Fruit fly (Drosophila melanogaster): Measurements from ENCODE around the gene CG6707.
A peak's percentile ranks its signal among the peaks of the same experiment; 100 is the strongest.

CG6707 gene

DNA sequence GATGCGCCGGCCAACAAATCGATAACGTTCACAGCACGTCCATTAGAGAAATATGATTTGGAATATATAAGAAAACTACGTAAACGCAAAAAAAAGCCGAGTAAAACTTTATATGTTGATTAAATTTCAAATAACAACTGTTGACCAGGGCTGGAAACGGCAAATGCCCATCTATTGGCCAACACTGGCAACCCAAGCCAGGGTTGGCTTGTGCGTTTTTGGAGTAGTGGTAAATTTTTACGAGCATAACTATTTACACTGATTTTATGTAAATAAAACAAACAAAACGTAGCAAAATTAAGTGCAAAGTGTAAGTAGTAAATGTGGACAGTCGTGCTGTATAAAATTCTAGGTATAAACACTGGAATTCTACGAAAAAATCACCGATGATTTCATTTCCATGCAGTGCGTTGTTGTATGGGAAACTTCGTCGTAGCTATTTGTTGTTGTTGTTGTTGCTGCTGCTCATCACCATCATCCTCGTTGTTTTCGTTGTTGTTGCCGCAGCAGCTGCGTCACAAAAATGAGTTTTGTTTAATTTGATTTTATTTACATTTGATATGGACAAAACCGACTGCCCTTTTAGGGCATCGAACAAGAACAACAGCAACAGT lies 778 bp upstream of the CG6707 start, which contains the start of gene nudE (continued):
- TF ChIP-seq hkb (optimal IDR thresholded peaks at IDR 0.05) (no peak), hkb (GFP tag; IDR thresholded peaks at IDR 0.05) (no peak), HLHmδ (GFP tag; optimal IDR thresholded peaks at IDR 0.05) (no peak), Lpt (GFP tag; optimal IDR thresholded peaks at IDR 0.05) (no peak), Dfd (GFP tag; optimal IDR thresholded peaks at IDR 0.05) (no peak), CG6654 (GFP tag; optimal IDR thresholded peaks at IDR 0.05) (no peak), CG2875 (GFP tag; optimal IDR thresholded peaks at IDR 0.05) (no peak), ara (GFP tag; IDR thresholded peaks at IDR 0.05) (no peak; the same call in 1 of the 2 replicates), oc (tag; optimal IDR thresholded peaks at IDR 0.05) (no peak), Opbp (GFP tag; IDR thresholded peaks at IDR 0.05; ENCODE audit: partially characterized antibody) (no peak), chif (GFP tag; optimal IDR thresholded peaks at IDR 0.05) (no peak), CG8478 (optimal IDR thresholded peaks at IDR 0.05) (no peak), CG9215 (GFP tag; IDR thresholded peaks at IDR 0.05) (no peak), CG5953 (GFP tag; IDR thresholded peaks at IDR 0.05) (no peak), NfI (GFP tag; optimal IDR thresholded peaks at IDR 0.05) (no peak), sr (GFP tag; IDR thresholded peaks at IDR 0.05) (no peak), sc (optimal IDR thresholded peaks at IDR 0.05) (no peak), sc (GFP tag; optimal IDR thresholded peaks at IDR 0.05) (no peak), Dip2 (GFP tag; IDR thresholded peaks at IDR 0.05) (no peak), CG10321 (GFP tag; IDR thresholded peaks at IDR 0.05) (no peak), BEAF-32 (GFP tag; optimal IDR thresholded peaks at IDR 0.05) (peak; percentile 36), Stat92E (GFP tag; optimal IDR thresholded peaks at IDR 0.05) (no peak), CG5245 (GFP tag; optimal IDR thresholded peaks at IDR 0.05) (no peak), pan (optimal IDR thresholded peaks at IDR 0.05) (no peak), pan (GFP tag; optimal IDR thresholded peaks at IDR 0.05 in 1 of 2, IDR thresholded peaks at IDR 0.05 in 1 of 2) (peak in 1 of 2 experiments; percentile 26), CG9876 (GFP tag; optimal IDR thresholded peaks at IDR 0.05) (no peak), CG10654 (GFP tag; optimal IDR thresholded peaks at IDR 0.05) (no peak), bsh (GFP tag; optimal IDR thresholded peaks at IDR 0.05) (no peak), CG8388 (GFP tag; optimal IDR thresholded peaks at IDR 0.05) (peak; percentile 37), Poxn (GFP tag; IDR thresholded peaks at IDR 0.05) (no peak), CG8924 (tag; optimal IDR thresholded peaks at IDR 0.05) (peak; percentile 25), CG4328 (GFP tag; optimal IDR thresholded peaks at IDR 0.05) (peak; percentile 30), wek (GFP tag; optimal IDR thresholded peaks at IDR 0.05) (no peak), CG1832 (GFP tag; optimal IDR thresholded peaks at IDR 0.05) (no peak), Meics (GFP tag; optimal IDR thresholded peaks at IDR 0.05) (no peak), CG15269 (tag; optimal IDR thresholded peaks at IDR 0.05) (no peak), CG8944 (GFP tag; optimal IDR thresholded peaks at IDR 0.05) (peak; percentile 41), tap (tag; optimal IDR thresholded peaks at IDR 0.05) (no peak), caup (GFP tag; optimal IDR thresholded peaks at IDR 0.05; ENCODE audit: severe bottlenecking) (peak; percentile 56), tna (GFP tag; IDR thresholded peaks at IDR 0.05; ENCODE audit: partially characterized antibody) (no peak), salm (tag; optimal IDR thresholded peaks at IDR 0.05) (no peak), CG4707 (GFP tag; optimal IDR thresholded peaks at IDR 0.05) (no peak), zfh2 (GFP tag; optimal IDR thresholded peaks at IDR 0.05) (peak; percentile 68), CG14965 (GFP tag; optimal IDR thresholded peaks at IDR 0.05; ENCODE audit: borderline replicate concordance) (no peak), CG18619 (GFP tag; optimal IDR thresholded peaks at IDR 0.05) (no peak), pnt (GFP tag; optimal IDR thresholded peaks at IDR 0.05) (no peak), CG3847 (GFP tag; IDR thresholded peaks at IDR 0.05) (peak; percentile 60), CG10274 (GFP tag; optimal IDR thresholded peaks at IDR 0.05) (no peak), Gsc (GFP tag; IDR thresholded peaks at IDR 0.05) (no peak), CG2202 (tag; optimal IDR thresholded peaks at IDR 0.05) (no peak), CTCF (GFP tag; optimal IDR thresholded peaks at IDR 0.05) (peak; percentile 49), jumu (GFP tag; optimal IDR thresholded peaks at IDR 0.05) (peak; percentile 26)

All from whole organism, embryonic.